Worm (Caenorhabditis elegans) whole organism, L4 larva: ENCODE measurements around the gene srsx-28.

ENCODE experiments used
- F49E8.2 ChIP-seq: sonication (generic microtip); optimal IDR thresholded peaks from 2 replicates; lab custom pipeline; 2016; ENCODE audit warnings: missing compliant biosample characterization, mild to moderate bottlenecking, missing genetic modification characterization, borderline replicate concordance
- spr-1 ChIP-seq: sonication (generic microtip); optimal IDR thresholded peaks from 2 replicates; lab custom pipeline; 2016; ENCODE audit warnings: mild to moderate bottlenecking, missing genetic modification characterization, missing compliant biosample characterization

ce11 chrV:10182984-10183383, 30.6 kb downstream of the srsx-28 start, which contains the start of gene ZK856.4:
- TF ChIP-seq spr-1 (tag; lab: Kevin White, UChicago) (no peak), F49E8.2 (tag; lab: Kevin White, UChicago) (no peak)
